Fruit fly (Drosophila melanogaster) whole organism, embryonic: ENCODE data around the gene CG1142.

Experiments
- Ada2b ChIP-seq: fragments of 200-800 bp; sonication (Bioruptor generic); IDR thresholded peaks from 2 replicates; pipeline ENCODE4 v1.3.6; 2022; ENCODE audit warnings: missing biosample characterization, missing genetic modification characterization
- Adf1 ChIP-seq: fragments of 200-800 bp; sonication (Bioruptor generic); IDR thresholded peaks from 2 replicates; pipeline ENCODE4 v1.3.6; 2022; ENCODE audit warnings: missing biosample characterization, missing genetic modification characterization
- CG11398 ChIP-seq: fragments of 200-800 bp; sonication (Bioruptor generic); optimal IDR thresholded peaks from 2 replicates; lab custom pipeline; 2016; ENCODE audit warnings: missing biosample characterization, missing genetic modification characterization
- CG12659 ChIP-seq: fragments of 200-800 bp; sonication (Bioruptor generic); optimal IDR thresholded peaks from 3 replicates; lab custom pipeline; 2017; ENCODE audit warnings: mild to moderate bottlenecking, missing biosample characterization, missing genetic modification reagents, missing genetic modification characterization
- CG13123 ChIP-seq: fragments of 200-800 bp; sonication (Bioruptor generic); optimal IDR thresholded peaks from 2 replicates; lab custom pipeline; 2016; ENCODE audit warnings: missing biosample characterization, missing genetic modification characterization
- CG13424 ChIP-seq: fragments of 200-800 bp; sonication (Bioruptor generic); optimal IDR thresholded peaks from 2 replicates; lab custom pipeline; 2019; ENCODE audit warnings: missing biosample characterization, mild to moderate bottlenecking, missing genetic modification characterization, moderate library complexity
- CG13775 ChIP-seq: fragments of 200-800 bp; sonication (Bioruptor generic); optimal IDR thresholded peaks from 3 replicates; lab custom pipeline; 2017; ENCODE audit warnings: missing biosample characterization, mild to moderate bottlenecking, missing genetic modification characterization
- CG14050 ChIP-seq: fragments of 200-800 bp; sonication (Bioruptor generic); IDR thresholded peaks from 3 replicates; pipeline ENCODE4 v1.3.6; 2022; ENCODE audit warnings: missing biosample characterization, missing genetic modification characterization
- CG17829 ChIP-seq: fragments of 200-800 bp; optimal IDR thresholded peaks from 2 replicates; lab custom pipeline; 2019; ENCODE audit warnings: missing biosample characterization, mild to moderate bottlenecking, missing genetic modification characterization, moderate library complexity
- CG18011 ChIP-seq: fragments of 200-800 bp; sonication (Bioruptor generic); optimal IDR thresholded peaks from 2 replicates; lab custom pipeline; 2017; ENCODE audit warnings: missing biosample characterization, missing genetic modification characterization, mild to moderate bottlenecking, moderate library complexity, missing genotype
- CG18599 ChIP-seq: fragments of 200-800 bp; sonication (Bioruptor generic); optimal IDR thresholded peaks from 3 replicates; lab custom pipeline; 2017; ENCODE audit warnings: missing biosample characterization, missing genetic modification characterization, mild to moderate bottlenecking, moderate library complexity, missing genetic modification reagents
- CG2120 ChIP-seq: fragments of 200-800 bp; sonication (Bioruptor generic); optimal IDR thresholded peaks from 3 replicates; lab custom pipeline; 2016; ENCODE audit warnings: missing biosample characterization, missing genetic modification characterization
- CG2678 ChIP-seq: fragments of 200-800 bp; sonication (Bioruptor generic); optimal IDR thresholded peaks from 3 replicates; lab custom pipeline; 2019; ENCODE audit warnings: missing biosample characterization, mild to moderate bottlenecking, missing genetic modification characterization, moderate library complexity
- CG30403 ChIP-seq: fragments of 200-800 bp; sonication (Bioruptor generic); optimal IDR thresholded peaks from 3 replicates; lab custom pipeline; 2016; ENCODE audit warnings: missing biosample characterization, missing genetic modification characterization
- CG31224 ChIP-seq: fragments of 200-800 bp; sonication (Bioruptor generic); IDR thresholded peaks from 2 replicates; pipeline ENCODE4 v1.3.6; 2022; ENCODE audit warnings: missing biosample characterization, missing genetic modification characterization
- CG31388 ChIP-seq: fragments of 200-800 bp; sonication (Bioruptor generic); optimal IDR thresholded peaks from 2 replicates; lab custom pipeline; 2016; ENCODE audit warnings: missing biosample characterization, missing genetic modification characterization
- CG33557 ChIP-seq: fragments of 200-800 bp; sonication (Bioruptor generic); optimal IDR thresholded peaks from 2 replicates; lab custom pipeline; 2019; ENCODE audit warnings: missing biosample characterization, mild to moderate bottlenecking, missing genetic modification characterization, moderate library complexity
- CG34224 ChIP-seq: fragments of 200-800 bp; sonication (Bioruptor generic); IDR thresholded peaks from 3 replicates; pipeline ENCODE4 v1.3.6; 2022; ENCODE audit warnings: missing biosample characterization, missing genetic modification characterization; ENCODE audit not compliant: partially characterized antibody
- CG3847 ChIP-seq: fragments of 200-800 bp; sonication (Bioruptor generic); IDR thresholded peaks from 2 replicates; pipeline ENCODE4 v1.3.6; 2022; ENCODE audit warnings: missing biosample characterization, missing genetic modification characterization
- CG6813 ChIP-seq: fragments of 200-800 bp; sonication (Bioruptor generic); optimal IDR thresholded peaks from 2 replicates; lab custom pipeline; 2017; ENCODE audit warnings: missing biosample characterization, missing genetic modification characterization, mild to moderate bottlenecking, moderate library complexity, missing genetic modification reagents
- CG6854 ChIP-seq: fragments of 200-800 bp; sonication (Bioruptor generic); optimal IDR thresholded peaks from 3 replicates; lab custom pipeline; 2017; ENCODE audit warnings: missing biosample characterization, mild to moderate bottlenecking, missing genetic modification characterization
- CG9727 ChIP-seq: fragments of 200-800 bp; sonication (Bioruptor generic); optimal IDR thresholded peaks from 3 replicates; lab custom pipeline; 2017; ENCODE audit warnings: missing biosample characterization, mild to moderate bottlenecking, missing genetic modification characterization
- CkIIα-i1 ChIP-seq: fragments of 200-800 bp; sonication (Bioruptor generic); IDR thresholded peaks from 2 replicates; pipeline ENCODE4 v1.3.6; 2022; ENCODE audit warnings: missing biosample characterization, missing genetic modification characterization
- Dp ChIP-seq: fragments of 200-800 bp; sonication (Bioruptor generic); optimal IDR thresholded peaks from 2 replicates; lab custom pipeline; 2018; ENCODE audit warnings: missing biosample characterization, mild to moderate bottlenecking, missing genetic modification characterization, moderate library complexity
- HLH54F ChIP-seq: fragments of 200-800 bp; sonication (Bioruptor generic); optimal IDR thresholded peaks from 3 replicates; lab custom pipeline; 2016; ENCODE audit warnings: missing biosample characterization, missing genetic modification characterization
- Hey ChIP-seq: fragments of 200-800 bp; sonication (Bioruptor generic); optimal IDR thresholded peaks from 3 replicates; lab custom pipeline; 2018; ENCODE audit warnings: missing biosample characterization, mild to moderate bottlenecking, missing genetic modification characterization
- Hr51 ChIP-seq, 2 experiments: fragments of 200-800 bp; sonication (Bioruptor generic); optimal IDR thresholded peaks; 2 replicates in 1 of 2; 3 replicates in 1 of 2; lab custom pipeline; 2016 to 2018; ENCODE audit warnings: missing biosample characterization in 2 of 2, missing genetic modification characterization in 2 of 2, mild to moderate bottlenecking in 1 of 2, moderate library complexity in 1 of 2
- Hsf ChIP-seq: fragments of 200-800 bp; sonication (Bioruptor generic); optimal IDR thresholded peaks from 3 replicates; lab custom pipeline; 2016; ENCODE audit warnings: missing biosample characterization, missing genetic modification characterization
- Nf-YA ChIP-seq: fragments of 200-800 bp; sonication (Bioruptor generic); IDR thresholded peaks from 2 replicates; pipeline ENCODE4 v1.3.6; 2022; ENCODE audit warnings: missing biosample characterization, missing genetic modification characterization
- NfI ChIP-seq: fragments of 200-800 bp; sonication (Bioruptor generic); optimal IDR thresholded peaks from 3 replicates; lab custom pipeline; 2018; ENCODE audit warnings: missing biosample characterization, mild to moderate bottlenecking, missing genetic modification characterization, moderate library complexity
- Oli ChIP-seq: fragments of 200-800 bp; sonication (Bioruptor generic); optimal IDR thresholded peaks from 2 replicates; lab custom pipeline; 2018; ENCODE audit warnings: missing biosample characterization, mild to moderate bottlenecking, missing genetic modification characterization, moderate library complexity
- Ptx1 ChIP-seq: fragments of 200-800 bp; sonication (Bioruptor generic); IDR thresholded peaks from 2 replicates; pipeline ENCODE4 v1.3.6; 2022; ENCODE audit warnings: missing biosample characterization, missing genetic modification characterization
- Rfx ChIP-seq: fragments of 200-800 bp; sonication (Bioruptor generic); IDR thresholded peaks from 2 replicates; pipeline ENCODE4 v1.3.6; 2022; ENCODE audit warnings: missing biosample characterization, missing genetic modification characterization
- bigmax ChIP-seq: fragments of 200-800 bp; sonication (Bioruptor generic); optimal IDR thresholded peaks from 2 replicates; lab custom pipeline; 2018; ENCODE audit warnings: missing biosample characterization, mild to moderate bottlenecking, missing genetic modification characterization
- cwo ChIP-seq: fragments of 200-800 bp; sonication (Bioruptor generic); optimal IDR thresholded peaks from 3 replicates; lab custom pipeline; 2017; ENCODE audit warnings: missing biosample characterization, missing genetic modification characterization, mild to moderate bottlenecking, moderate library complexity, missing genetic modification reagents
- danr ChIP-seq: fragments of 200-800 bp; sonication (Bioruptor generic); IDR thresholded peaks from 2 replicates; pipeline ENCODE4 v1.3.6; 2022; ENCODE audit warnings: missing biosample characterization, missing genetic modification characterization
- dpn ChIP-seq, 2 experiments: fragments of 200-800 bp; sonication (Bioruptor generic); optimal IDR thresholded peaks; 3 replicates each; lab custom pipeline; 2016; ENCODE audit warnings: missing biosample characterization in 2 of 2, missing genetic modification characterization in 2 of 2
- dysf ChIP-seq: fragments of 200-800 bp; sonication (Bioruptor generic); IDR thresholded peaks from 3 replicates; pipeline ENCODE4 v1.3.6; 2022; ENCODE audit warnings: missing biosample characterization, missing genetic modification characterization
- esg ChIP-seq: fragments of 200-800 bp; sonication (Bioruptor generic); conservative IDR thresholded peaks from 2 replicates; pipeline ENCODE4 v1.3.6; 2022; ENCODE audit warnings: missing biosample characterization, missing genetic modification characterization
- eve ChIP-seq, 2 experiments: fragments of >200 bp; optimal IDR thresholded peaks; 2 replicates each; lab custom pipeline; 2017; ENCODE audit warnings: missing biosample characterization in 2 of 2, missing genetic modification characterization in 2 of 2
- fru ChIP-seq: fragments of >200 bp; optimal IDR thresholded peaks from 2 replicates; lab custom pipeline; 2017
- her ChIP-seq: fragments of 200-800 bp; sonication (Bioruptor generic); optimal IDR thresholded peaks from 2 replicates; lab custom pipeline; 2016; ENCODE audit warnings: missing biosample characterization, missing genetic modification characterization
- hth ChIP-seq: fragments of >200 bp; optimal IDR thresholded peaks from 2 replicates; lab custom pipeline; 2017; ENCODE audit warnings: inconsistent platforms
- maf-S ChIP-seq: fragments of 200-800 bp; sonication (Bioruptor generic); optimal IDR thresholded peaks from 2 replicates; lab custom pipeline; 2016; ENCODE audit warnings: missing biosample characterization, missing genetic modification characterization
- ranshi ChIP-seq: fragments of 200-800 bp; sonication (Bioruptor generic); IDR thresholded peaks from 2 replicates; pipeline ENCODE4 v1.3.6; 2022; ENCODE audit warnings: missing biosample characterization, missing genetic modification characterization
- scrt ChIP-seq: fragments of 200-800 bp; sonication (Bioruptor generic); optimal IDR thresholded peaks from 2 replicates; lab custom pipeline; 2018; ENCODE audit warnings: missing biosample characterization, mild to moderate bottlenecking, missing genetic modification characterization, moderate library complexity
- tgo ChIP-seq: fragments of 200-800 bp; sonication (Bioruptor generic); IDR thresholded peaks from 3 replicates; pipeline ENCODE4 v1.3.6; 2022; ENCODE audit warnings: missing biosample characterization, missing genetic modification characterization
- unpg ChIP-seq: fragments of 200-800 bp; sonication (Bioruptor generic); optimal IDR thresholded peaks from 3 replicates; lab custom pipeline; 2018; ENCODE audit warnings: missing biosample characterization, mild to moderate bottlenecking, missing genetic modification characterization, moderate library complexity
- wdn ChIP-seq: fragments of 200-800 bp; sonication (Bioruptor generic); IDR thresholded peaks from 2 replicates; pipeline ENCODE4 v1.3.6; 2022; ENCODE audit warnings: missing biosample characterization, missing genetic modification characterization
- wor ChIP-seq: fragments of 200-800 bp; sonication (Bioruptor generic); IDR thresholded peaks from 2 replicates; pipeline ENCODE4 v1.3.6; 2022; ENCODE audit warnings: missing biosample characterization, missing genetic modification characterization
- zfh2 ChIP-seq: fragments of 200-800 bp; sonication (Bioruptor generic); optimal IDR thresholded peaks from 2 replicates; lab custom pipeline; 2016; ENCODE audit warnings: missing biosample characterization, missing genetic modification characterization

The CG1142 gene

dm6 chr3R:7500513-7500912, 26.9 kb upstream of the CG1142 start (continued):
- TF ChIP-seq Hsf (peak; percentile 13), CG13424 (tag; lab: Kevin White, UChicago) (peak; percentile 14), HLH54F (GFP tag; lab: Kevin White, UChicago) (peak; percentile 36), CG31224 (GFP tag; lab: Robert Waterston, UW) (0 out of 2 replicates have a peak, but pooled peaks have one; percentile 11), CG6813 (no peak), CG12659 (GFP tag; lab: Kevin White, UChicago) (no peak), esg (GFP tag; lab: Robert Waterston, UW) (0 out of 2 replicates have a peak, but pooled peaks have one; percentile 20), dpn (GFP tag; optimal IDR thresholded peaks at IDR 0.05; lab: Kevin White, UChicago) (peak in 1 of 2 experiments; percentile 51), Ada2b (GFP tag; lab: Robert Waterston, UW) (peak; percentile 43; the same call in 1 of the 2 replicates), CG30403 (GFP tag; lab: Kevin White, UChicago) (peak; percentile 4), zfh2 (peak; percentile 28), eve (GFP tag; optimal IDR thresholded peaks at IDR 0.05; lab: Kevin White, UChicago) (peak in 1 of 2 experiments; percentile 21), CG13123 (GFP tag; lab: Kevin White, UChicago) (no peak), CG11398 (GFP tag; lab: Kevin White, UChicago) (no peak), CG33557 (GFP tag; lab: Kevin White, UChicago) (no peak), CG34224 (no peak), Nf-YA (0 out of 2 replicates have a peak, but pooled peaks have one; percentile 9), Ptx1 (GFP tag; lab: Robert Waterston, UW) (peak; percentile 54), her (GFP tag; lab: Kevin White, UChicago) (no peak), CkIIα-i1 (GFP tag; lab: Robert Waterston, UW) (no peak), CG3847 (GFP tag; lab: Robert Waterston, UW) (peak; percentile 44), fru (no peak), hth (lab: Kevin White, UChicago) (no peak), bigmax (GFP tag; lab: Kevin White, UChicago) (no peak), CG14050 (GFP tag; lab: Robert Waterston, UW) (no peak), NfI (peak; percentile 29), Rfx (peak; percentile 59), cwo (GFP tag; lab: Kevin White, UChicago) (peak; percentile 6), CG17829 (no peak), Hr51 (GFP tag; optimal IDR thresholded peaks at IDR 0.05; lab: Kevin White, UChicago) (peak in 1 of 2 experiments; percentile 54), CG2678 (peak; percentile 28), unpg (GFP tag; lab: Kevin White, UChicago) (no peak), tgo (GFP tag; lab: Robert Waterston, UW) (0 out of 3 replicates have a peak, but pooled peaks have one; percentile 14), wdn (GFP tag; lab: Robert Waterston, UW) (no peak), CG6854 (no peak), wor (GFP tag; lab: Robert Waterston, UW) (no peak), Oli (tag; lab: Kevin White, UChicago) (peak; percentile 22), CG2120 (GFP tag; lab: Kevin White, UChicago) (peak; percentile 76), Adf1 (GFP tag; lab: Robert Waterston, UW) (peak; percentile 18; the same call in 1 of the 2 replicates), maf-S (GFP tag; lab: Kevin White, UChicago) (no peak), Hey (no peak), CG18011 (GFP tag; lab: Kevin White, UChicago) (no peak), CG9727 (GFP tag; lab: Kevin White, UChicago) (peak; percentile 10), CG31388 (GFP tag; lab: Kevin White, UChicago) (no peak), scrt (GFP tag; lab: Kevin White, UChicago) (no peak), dysf (GFP tag; lab: Robert Waterston, UW) (peak; percentile 30; the same call in 1 of the 3 replicates), ranshi (GFP tag; lab: Robert Waterston, UW) (0 out of 2 replicates have a peak, but pooled peaks have one; percentile 14), Dp (GFP tag; lab: Kevin White, UChicago) (no peak), CG13775 (no peak), danr (no peak), CG18599 (peak; percentile 24)
